Worm (Caenorhabditis elegans): ENCODE results near the gene fipp-1.

Gene fipp-1

DNA sequence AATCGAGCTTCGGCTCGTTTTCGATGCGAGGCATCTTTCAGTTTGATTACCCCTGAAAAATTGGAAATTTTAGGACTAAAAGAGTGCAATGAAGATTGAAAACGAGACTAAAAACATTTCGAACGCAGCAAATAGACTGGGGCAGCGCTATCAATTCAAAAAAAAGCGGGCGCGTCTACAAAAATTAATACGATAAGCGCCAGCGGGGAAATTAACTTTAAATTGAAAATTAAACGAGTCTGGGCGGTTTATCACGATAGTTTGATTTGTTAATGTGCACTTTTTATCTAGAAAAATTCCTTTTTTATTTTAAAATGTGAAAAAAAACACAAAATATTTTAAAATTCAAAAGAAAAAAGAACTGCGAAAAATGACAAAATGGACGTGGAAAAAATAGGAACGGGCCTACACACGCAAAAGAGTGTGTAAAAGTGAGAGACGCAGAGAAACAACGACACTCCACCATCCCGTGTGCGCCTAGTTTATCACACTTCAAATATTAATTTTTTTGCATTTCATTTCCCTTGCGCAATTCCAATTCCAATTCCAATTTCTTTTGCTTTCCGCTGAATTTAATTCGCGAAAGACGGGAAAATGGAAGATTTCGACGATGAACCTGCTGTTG, at the start of gene fipp-1, which contains the start of gene gmpr-1 (continued):
- TF ChIP-seq C34B4.2 (tag; optimal IDR thresholded peaks at IDR 0.05) (no peak), vab-15 (tag; optimal IDR thresholded peaks at IDR 0.05) (no peak), mdl-1 (tag; optimal IDR thresholded peaks at IDR 0.05) (peak in 1 of 2 experiments; percentile 30), aha-1 (tag; optimal IDR thresholded peaks at IDR 0.05) (no peak), elt-3 (tag; optimal IDR thresholded peaks at IDR 0.05) (peak in 2 of 6 experiments; percentile 7 to 54), Y116A8C.19 (tag; optimal IDR thresholded peaks at IDR 0.05; ENCODE audit: borderline replicate concordance) (no peak), dsc-1 (tag; optimal IDR thresholded peaks at IDR 0.05) (peak; percentile 57), mep-1 (tag; optimal IDR thresholded peaks at IDR 0.05) (peak; percentile 74), nhr-71 (tag; optimal IDR thresholded peaks at IDR 0.05) (peak; percentile 81), lin-35 (GFP tag; optimal IDR thresholded peaks at IDR 0.05) (peak; percentile 67 to 82), nhr-237 (tag; optimal IDR thresholded peaks at IDR 0.05) (no peak), lin-15B (tag; optimal IDR thresholded peaks at IDR 0.05) (peak; percentile 57), tbx-2 (tag; optimal IDR thresholded peaks at IDR 0.05) (peak; percentile 71), nhr-12 (tag; optimal IDR thresholded peaks at IDR 0.05) (no peak), nhr-20 (tag; optimal IDR thresholded peaks at IDR 0.05) (peak; percentile 69), snu-23 (GFP tag; optimal IDR thresholded peaks at IDR 0.05) (peak; percentile 86), nhr-77 (tag; optimal IDR thresholded peaks at IDR 0.05) (no peak), sox-4 (tag; optimal IDR thresholded peaks at IDR 0.05) (no peak), alr-1 (tag; optimal IDR thresholded peaks at IDR 0.05; ENCODE audit: borderline replicate concordance) (no peak), lsy-2 (tag; optimal IDR thresholded peaks at IDR 0.05) (peak; percentile 75 to 78), jun-1 (tag; optimal IDR thresholded peaks at IDR 0.05) (peak; percentile 33), fkh-8 (tag; optimal IDR thresholded peaks at IDR 0.05) (peak; percentile 1), nhr-76 (tag; optimal IDR thresholded peaks at IDR 0.05) (no peak), nhr-85 (tag) (peak; percentile 82), snpc-4 (tag; optimal IDR thresholded peaks at IDR 0.05) (no peak), isw-1 (GFP tag; IDR thresholded peaks at IDR 0.05) (peak; percentile 52), pqm-1 (tag; optimal IDR thresholded peaks at IDR 0.05) (no peak), irx-1 (tag; optimal IDR thresholded peaks at IDR 0.05) (peak; percentile 59), hlh-4 (tag; optimal IDR thresholded peaks at IDR 0.05) (no peak), tlp-1 (tag; optimal IDR thresholded peaks at IDR 0.05) (no peak), mab-9 (GFP tag; IDR thresholded peaks at IDR 0.05) (no peak), egl-27 (tag; optimal IDR thresholded peaks at IDR 0.05) (no peak)

DNA sequence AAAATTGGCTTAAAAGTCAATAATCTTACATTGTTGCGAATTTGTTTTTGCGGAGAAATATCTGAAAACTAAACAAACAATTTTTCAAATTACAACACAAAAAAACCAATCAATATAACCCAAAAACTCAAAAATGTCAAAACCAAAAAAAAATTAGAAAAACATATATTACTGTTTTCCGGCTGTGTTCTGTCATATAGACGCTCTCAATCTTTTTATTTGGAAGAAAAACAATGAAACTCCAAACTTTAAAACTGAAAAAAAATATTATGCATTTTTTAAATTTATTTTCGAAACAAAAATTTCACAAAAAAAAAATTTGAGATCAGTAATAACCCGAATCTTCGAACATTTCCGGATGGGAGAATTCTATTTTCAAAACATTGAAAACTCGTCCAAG, 48.9 kb upstream of the fipp-1 start, which contains the start of gene R02D1.2:
Gene R02D1.2 (minus strand): TSS at position 101 of the 400 bp plus-strand sequence.
- TF ChIP-seq nhr-85 (tag) (no peak), ceh-63 (GFP tag; optimal IDR thresholded peaks at IDR 0.05) (no peak), nhr-90 (tag; optimal IDR thresholded peaks at IDR 0.05; ENCODE audit: poor library complexity) (no peak), snpc-4 (tag; optimal IDR thresholded peaks at IDR 0.05) (no peak), pqm-1 (tag; optimal IDR thresholded peaks at IDR 0.05) (no peak), nhr-11 (tag; optimal IDR thresholded peaks at IDR 0.05) (no peak), egl-27 (tag; optimal IDR thresholded peaks at IDR 0.05) (no peak), ces-1 (GFP tag; optimal IDR thresholded peaks at IDR 0.05) (no peak), Y116A8C.19 (tag; optimal IDR thresholded peaks at IDR 0.05; ENCODE audit: borderline replicate concordance) (no peak), ztf-4 (tag; optimal IDR thresholded peaks at IDR 0.05) (no peak), pax-3 (tag; optimal IDR thresholded peaks at IDR 0.05) (no peak), hlh-17 (GFP tag; optimal IDR thresholded peaks at IDR 0.05; ENCODE audit: borderline replicate concordance) (no peak), unc-86 (tag; optimal IDR thresholded peaks at IDR 0.05) (no peak), elt-3 (tag; optimal IDR thresholded peaks at IDR 0.05) (no peak), ceh-8 (GFP tag; optimal IDR thresholded peaks at IDR 0.05) (no peak), aha-1 (tag; optimal IDR thresholded peaks at IDR 0.05) (no peak)
